Worm (Caenorhabditis elegans): Measurements from ENCODE around the gene F54F2.14.

F54F2.14 gene

ce11 chrIII:8791235-8791634 is at the start of gene F54F2.14, which contains the start of gene zfp-1:
Gene F54F2.14, plus strand, starts transcription at chrIII:8791546.
Gene zfp-1, plus strand, starts transcription at chrIII:8791535.
- TF ChIP-seq him-1 (tag; optimal IDR thresholded peaks at IDR 0.05) (no peak), W03F9.2 (tag; optimal IDR thresholded peaks at IDR 0.05) (no peak), dao-5 (tag; optimal IDR thresholded peaks at IDR 0.05) (no peak)

ce11 chrIII:8741955-8742354 is 49.4 kb upstream of the F54F2.14 start:
- TF ChIP-seq W03F9.2 (tag; optimal IDR thresholded peaks at IDR 0.05) = no peak
- no peak for TF ChIP-seq him-1 (tag; optimal IDR thresholded peaks at IDR 0.05)
- TF ChIP-seq dao-5 (tag; optimal IDR thresholded peaks at IDR 0.05) = no peak

- TF ChIP-seq him-1 (tag; optimal IDR thresholded peaks at IDR 0.05) (no peak), dao-5 (tag; optimal IDR thresholded peaks at IDR 0.05) (no peak), W03F9.2 (tag; optimal IDR thresholded peaks at IDR 0.05) (no peak)
Observed at ce11 chrIII:8742584-8742983, 48.8 kb upstream of the F54F2.14 start.

ce11 chrIII:8743796-8744404 is 47.4 kb upstream of the F54F2.14 start, which contains the start of gene ZK370.6:
Gene ZK370.6, minus strand, starts transcription at chrIII:8743846.
- TF ChIP-seq W03F9.2 (tag; optimal IDR thresholded peaks at IDR 0.05) (no peak), dao-5 (tag; optimal IDR thresholded peaks at IDR 0.05) (no peak), him-1 (tag; optimal IDR thresholded peaks at IDR 0.05) (no peak)

ce11 chrIII:8744765-8745164 is 46.6 kb upstream of the F54F2.14 start:
- TF ChIP-seq him-1 (tag; optimal IDR thresholded peaks at IDR 0.05) (no peak), W03F9.2 (tag; optimal IDR thresholded peaks at IDR 0.05) (no peak), dao-5 (tag; optimal IDR thresholded peaks at IDR 0.05) (no peak)

ce11 chrIII:8745214-8745613 is 46.1 kb upstream of the F54F2.14 start:
- TF ChIP-seq him-1 (tag; optimal IDR thresholded peaks at IDR 0.05) (no peak), W03F9.2 (tag; optimal IDR thresholded peaks at IDR 0.05) (no peak)

- no peak for TF ChIP-seq dao-5 (tag; optimal IDR thresholded peaks at IDR 0.05)
- TF ChIP-seq him-1 (tag; optimal IDR thresholded peaks at IDR 0.05) = no peak
- no peak for TF ChIP-seq W03F9.2 (tag; optimal IDR thresholded peaks at IDR 0.05)
Observed at ce11 chrIII:8748620-8749019, 42.7 kb upstream of the F54F2.14 start.

- no peak for TF ChIP-seq dao-5 (tag; optimal IDR thresholded peaks at IDR 0.05)
- no peak for TF ChIP-seq W03F9.2 (tag; optimal IDR thresholded peaks at IDR 0.05)
- no peak for TF ChIP-seq him-1 (tag; optimal IDR thresholded peaks at IDR 0.05)
Observed at ce11 chrIII:8749487-8749886, 41.9 kb upstream of the F54F2.14 start, which contains the start of gene sma-2. Gene sma-2, plus strand, starts transcription at chrIII:8749680.

- TF ChIP-seq him-1 (tag; optimal IDR thresholded peaks at IDR 0.05) (no peak), W03F9.2 (tag; optimal IDR thresholded peaks at IDR 0.05) (no peak), dao-5 (tag; optimal IDR thresholded peaks at IDR 0.05) (no peak)
Observed at ce11 chrIII:8750606-8751005, 40.7 kb upstream of the F54F2.14 start, which contains the start of gene ugtp-1. Gene ugtp-1, minus strand, starts transcription at chrIII:8750706.

- no peak for TF ChIP-seq W03F9.2 (tag; optimal IDR thresholded peaks at IDR 0.05)
- TF ChIP-seq him-1 (tag; optimal IDR thresholded peaks at IDR 0.05) = no peak
- no peak for TF ChIP-seq dao-5 (tag; optimal IDR thresholded peaks at IDR 0.05)
Observed at ce11 chrIII:8754682-8755081, 36.7 kb upstream of the F54F2.14 start, which contains the start of gene tomm-70. Gene tomm-70, minus strand, starts transcription at chrIII:8754750.

- TF ChIP-seq him-1 (tag; optimal IDR thresholded peaks at IDR 0.05) = no peak
- no peak for TF ChIP-seq W03F9.2 (tag; optimal IDR thresholded peaks at IDR 0.05)
- TF ChIP-seq dao-5 (tag; optimal IDR thresholded peaks at IDR 0.05) = no peak
Observed at ce11 chrIII:8761040-8761654, 30.2 kb upstream of the F54F2.14 start, which contains the start of gene aak-1. Gene aak-1, minus strand, starts transcription at chrIII:8761090.

- TF ChIP-seq him-1 (tag; optimal IDR thresholded peaks at IDR 0.05) (no peak), dao-5 (tag; optimal IDR thresholded peaks at IDR 0.05) (no peak), W03F9.2 (tag; optimal IDR thresholded peaks at IDR 0.05) (no peak)
Observed at ce11 chrIII:8762016-8762415, 29.3 kb upstream of the F54F2.14 start.

ce11 chrIII:8763111-8763510 is 28.2 kb upstream of the F54F2.14 start:
- TF ChIP-seq W03F9.2 (tag; optimal IDR thresholded peaks at IDR 0.05) (no peak), dao-5 (tag; optimal IDR thresholded peaks at IDR 0.05) (no peak), him-1 (tag; optimal IDR thresholded peaks at IDR 0.05) (no peak)

ce11 chrIII:8765030-8765429 is 26.3 kb upstream of the F54F2.14 start:
- TF ChIP-seq W03F9.2 (tag; optimal IDR thresholded peaks at IDR 0.05) (no peak), him-1 (tag; optimal IDR thresholded peaks at IDR 0.05) (no peak), dao-5 (tag; optimal IDR thresholded peaks at IDR 0.05) (no peak)
